Fruit fly (Drosophila melanogaster): Measurements from ENCODE around the gene se.

Gene se

DNA sequence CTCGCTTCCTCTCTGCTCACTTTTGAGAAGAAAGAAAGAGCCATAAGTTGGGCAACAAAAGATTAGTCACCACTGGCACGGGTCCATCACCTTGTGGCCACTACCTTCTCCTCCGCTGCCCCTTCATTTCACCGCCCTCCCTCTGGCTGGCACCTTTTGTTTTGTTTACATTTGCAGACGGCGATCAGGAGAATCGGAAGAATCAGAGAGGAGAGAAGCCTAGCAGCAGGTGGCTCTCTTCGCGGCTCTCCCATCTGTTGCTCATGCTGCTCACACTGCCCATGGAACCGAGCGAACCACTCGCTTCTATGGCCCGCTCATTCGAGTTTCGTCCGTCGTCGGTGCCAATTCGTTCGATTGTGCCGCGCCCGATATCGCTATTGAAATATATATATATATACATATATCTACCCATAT lies 26.0 kb downstream of the se start:
- peak; percentile 14 for TF ChIP-seq CG7368 (GFP tag; optimal IDR thresholded peaks at IDR 0.05)
- peak; percentile 7 for TF ChIP-seq Ets96B (tag; optimal IDR thresholded peaks at IDR 0.05)
- TF ChIP-seq CG10631 (GFP tag; optimal IDR thresholded peaks at IDR 0.05), result no peak
- peak; percentile 75 for TF ChIP-seq CG6163 (GFP tag; IDR thresholded peaks at IDR 0.05)
- no peak for TF ChIP-seq acj6 (GFP tag; optimal IDR thresholded peaks at IDR 0.05)
- TF ChIP-seq fkh (GFP tag; optimal IDR thresholded peaks at IDR 0.05), result peak; percentile 92
- no peak for TF ChIP-seq dac (GFP tag; optimal IDR thresholded peaks at IDR 0.05)
- TF ChIP-seq dsx (GFP tag; optimal IDR thresholded peaks at IDR 0.05; ENCODE audit: poor library complexity, severe bottlenecking), result peak; percentile 57
- no peak for TF ChIP-seq Hr39 (GFP tag; optimal IDR thresholded peaks at IDR 0.05)
- TF ChIP-seq topi (GFP tag; optimal IDR thresholded peaks at IDR 0.05), result peak; percentile 16
- TF ChIP-seq Eip93F (GFP tag; optimal IDR thresholded peaks at IDR 0.05), result peak; percentile 71
- TF ChIP-seq pdm3 (GFP tag; optimal IDR thresholded peaks at IDR 0.05), result no peak
- peak; percentile 78 for TF ChIP-seq Sox14 (GFP tag; optimal IDR thresholded peaks at IDR 0.05)
- TF ChIP-seq CG9139 (GFP tag; optimal IDR thresholded peaks at IDR 0.05), result peak; percentile 85
- no peak for TF ChIP-seq CG6792 (GFP tag; optimal IDR thresholded peaks at IDR 0.05)
- TF ChIP-seq CG10669 (GFP tag; optimal IDR thresholded peaks at IDR 0.05), result peak; percentile 2
- TF ChIP-seq vri (GFP tag; optimal IDR thresholded peaks at IDR 0.05), result peak; percentile 65
- TF ChIP-seq CG1621 (tag; optimal IDR thresholded peaks at IDR 0.05), result peak; percentile 41
- TF ChIP-seq CG11902 (GFP tag; optimal IDR thresholded peaks at IDR 0.05), result no peak
- TF ChIP-seq CG32006 (GFP tag; optimal IDR thresholded peaks at IDR 0.05), result no peak
- peak; percentile 64 for TF ChIP-seq CG3919 (GFP tag; optimal IDR thresholded peaks at IDR 0.05)
- TF ChIP-seq ss (GFP tag; optimal IDR thresholded peaks at IDR 0.05), result peak; percentile 56 to 67
- TF ChIP-seq CG31627 (GFP tag; optimal IDR thresholded peaks at IDR 0.05), result no peak
- no peak for TF ChIP-seq cyc (GFP tag; optimal IDR thresholded peaks at IDR 0.05)
- peak; percentile 75 for TF ChIP-seq Eip78C (GFP tag)
- peak; percentile 45 for TF ChIP-seq fd85E (GFP tag; optimal IDR thresholded peaks at IDR 0.05)
- TF ChIP-seq CG15336 (GFP tag; IDR thresholded peaks at IDR 0.05), result peak; percentile 64; the same call in 1 of the 2 replicates
- peak; percentile 35 for TF ChIP-seq esn (GFP tag; optimal IDR thresholded peaks at IDR 0.05)
- peak; percentile 12 for TF ChIP-seq CG11762 (GFP tag; optimal IDR thresholded peaks at IDR 0.05; ENCODE audit: insufficient read depth)
- peak; percentile 15 for TF ChIP-seq CG3032 (tag; optimal IDR thresholded peaks at IDR 0.05)
- peak; percentile 68 for TF ChIP-seq net (GFP tag; optimal IDR thresholded peaks at IDR 0.05)
- TF ChIP-seq CG6276 (GFP tag; optimal IDR thresholded peaks at IDR 0.05), result peak; percentile 49
- no peak for TF ChIP-seq CG8632 (GFP tag; optimal IDR thresholded peaks at IDR 0.05)
- TF ChIP-seq eg (GFP tag; IDR thresholded peaks at IDR 0.05), result peak; percentile 61; the same call in 2 of the 3 replicates
- TF ChIP-seq Met (GFP tag; optimal IDR thresholded peaks at IDR 0.05), result peak; percentile 39
- peak; percentile 70 for TF ChIP-seq CG8119 (GFP tag; IDR thresholded peaks at IDR 0.05)
- TF ChIP-seq achi (GFP tag; optimal IDR thresholded peaks at IDR 0.05), result peak; percentile 1
- peak; percentile 57 for TF ChIP-seq Sox102F (GFP tag; optimal IDR thresholded peaks at IDR 0.05)
- peak; percentile 10 for TF ChIP-seq CG34406 (GFP tag; optimal IDR thresholded peaks at IDR 0.05)
- TF ChIP-seq CG6854 (GFP tag; optimal IDR thresholded peaks at IDR 0.05), result peak; percentile 79
- TF ChIP-seq CG16779 (tag; optimal IDR thresholded peaks at IDR 0.05), result peak; percentile 57
- TF ChIP-seq Eip75B (GFP tag; optimal IDR thresholded peaks at IDR 0.05), result peak; percentile 32
- no peak for TF ChIP-seq Ets21C (GFP tag; optimal IDR thresholded peaks at IDR 0.05)
- no peak for TF ChIP-seq Hr38 (GFP tag; optimal IDR thresholded peaks at IDR 0.05)
- TF ChIP-seq svp (GFP tag), result peak; percentile 82

Data from whole organism, prepupa.